Fruit fly (Drosophila melanogaster) S2 (cell line): Measurements from ENCODE around the gene Trs33.

Experiments
- CG8478 ChIP-seq: fragments of >200 bp; optimal IDR thresholded peaks from 2 replicates; lab custom pipeline; 2018
- CTCF ChIP-seq, 2 experiments: fragments of >200 bp; optimal IDR thresholded peaks; 2 replicates each; lab custom pipeline; 2018

The Trs33 gene

dm6 chr3R:15316326-15316725 lies 34.5 kb downstream of the Trs33 start, which contains the start of gene CG14866:
Gene CG14866 (plus strand): TSS chr3R:15316471.
- TF ChIP-seq CG8478 (no peak), CTCF (optimal IDR thresholded peaks at IDR 0.05; lab: Kevin White, UChicago) (no peak)

- TF ChIP-seq CG8478, result no peak
- no peak for TF ChIP-seq CTCF (optimal IDR thresholded peaks at IDR 0.05; lab: Kevin White, UChicago)
Observed at dm6 chr3R:15313836-15314235, 37.0 kb downstream of the Trs33 start.

- TF ChIP-seq CG8478 (no peak), CTCF (optimal IDR thresholded peaks at IDR 0.05; lab: Kevin White, UChicago) (no peak)
Observed at dm6 chr3R:15310695-15311094, 40.1 kb downstream of the Trs33 start.

dm6 chr3R:15309924-15310323 lies 40.9 kb downstream of the Trs33 start, which contains the start of gene Tm2:
Gene Tm2 (plus strand): TSS chr3R:15310193.
- TF ChIP-seq CTCF (optimal IDR thresholded peaks at IDR 0.05; lab: Kevin White, UChicago), result no peak

dm6 chr3R:15305246-15305645 lies 45.5 kb downstream of the Trs33 start:
- no peak for TF ChIP-seq CG8478
- TF ChIP-seq CTCF (optimal IDR thresholded peaks at IDR 0.05; lab: Kevin White, UChicago), result no peak
